Worm (Caenorhabditis elegans) whole organism, midembryonic: ENCODE results near the gene lido-14.
A peak's percentile ranks its signal among the peaks of the same experiment; 100 is the strongest.

Experiments
- T22C8.4 ChIP-seq: fragments of 200-800 bp; sonication (Bioruptor generic); IDR thresholded peaks from 2 replicates; pipeline ENCODE4 v1.3.6; 2022; ENCODE audit warnings: missing genetic modification characterization, missing compliant biosample characterization
- klf-2 ChIP-seq: fragments of 200-800 bp; sonication (Bioruptor generic); conservative IDR thresholded peaks from 2 replicates; pipeline ENCODE4 v1.3.6; 2022; ENCODE audit warnings: missing genetic modification reagents, missing genetic modification characterization, missing compliant biosample characterization
- med-1 ChIP-seq: sonication (generic microtip); optimal IDR thresholded peaks from 2 replicates; lab custom pipeline; 2017; ENCODE audit warnings: missing genetic modification characterization, mild to moderate bottlenecking, missing compliant biosample characterization, antibody characterized with exemption, missing genetic modification reagents; ENCODE audit not compliant: insufficient read depth
- ref-1 ChIP-seq: fragments of 200-800 bp; sonication (Bioruptor generic); conservative IDR thresholded peaks from 2 replicates; pipeline ENCODE4 v1.3.6; 2022; ENCODE audit warnings: missing genetic modification reagents, missing genetic modification characterization, missing compliant biosample characterization
- tab-1 ChIP-seq: fragments of 200-800 bp; sonication (Bioruptor generic); IDR thresholded peaks from 2 replicates; pipeline ENCODE4 v1.3.6; 2022; ENCODE audit warnings: missing genetic modification characterization, missing compliant biosample characterization
- ztf-23 ChIP-seq: fragments of 200-800 bp; sonication (Bioruptor generic); IDR thresholded peaks from 2 replicates; pipeline ENCODE4 v1.3.6; 2022; ENCODE audit warnings: missing genetic modification reagents, missing genetic modification characterization, missing compliant biosample characterization

- TF ChIP-seq T22C8.4 (GFP tag; lab: Robert Waterston, UW), result peak; percentile 14; the same call in 1 of the 2 replicates
- TF ChIP-seq tab-1 (GFP tag; lab: Robert Waterston, UW), result no peak
- no peak for TF ChIP-seq klf-2 (GFP tag; lab: Robert Waterston, UW)
- no peak for TF ChIP-seq med-1
- no peak for TF ChIP-seq ref-1 (GFP tag; lab: Robert Waterston, UW)
- no peak for TF ChIP-seq ztf-23 (GFP tag; lab: Robert Waterston, UW)
These were observed 18.7 kb upstream of the lido-14 start, which contains the start of gene F14D2.5 for ce11 chrII:3340251-3340650.
